Fruit fly (Drosophila melanogaster): ENCODE measurements around the gene CG46440.

CG46440 gene

dm6 chrX:15809255-15809654 is 48.4 kb downstream of the CG46440 start, which contains the start of gene CG8509:
Gene CG8509 (plus strand): TSS chrX:15809555.
- TF ChIP-seq cic (GFP tag; optimal IDR thresholded peaks at IDR 0.05) (no peak), Clk (GFP tag; optimal IDR thresholded peaks at IDR 0.05) (no peak), toe (GFP tag; optimal IDR thresholded peaks at IDR 0.05) (no peak), tj (GFP tag; optimal IDR thresholded peaks at IDR 0.05) (no peak), CG1620 (GFP tag; optimal IDR thresholded peaks at IDR 0.05) (no peak), ovo (GFP tag; optimal IDR thresholded peaks at IDR 0.05) (no peak), cnc (optimal IDR thresholded peaks at IDR 0.05) (no peak), CG7045 (GFP tag; optimal IDR thresholded peaks at IDR 0.05) (no peak)

DNA sequence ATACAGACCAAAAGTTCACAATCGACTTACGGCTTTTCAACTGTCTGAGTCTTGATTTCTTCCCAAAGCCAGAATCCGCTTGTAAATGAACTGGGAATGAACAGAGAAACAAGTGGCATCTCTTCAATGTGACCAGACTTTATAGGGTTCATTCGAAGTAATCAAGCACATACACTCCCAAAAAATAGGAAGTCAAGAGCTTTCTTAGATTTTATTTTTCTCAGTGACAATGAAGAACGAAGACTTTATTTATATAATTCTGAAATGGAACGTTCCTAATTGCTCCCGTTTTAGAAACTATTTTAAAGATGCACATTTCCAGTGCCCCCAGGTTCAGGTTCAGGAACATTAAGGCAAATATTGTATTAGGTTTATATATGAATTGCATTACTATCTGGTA is 49.7 kb downstream of the CG46440 start:
- no peak for TF ChIP-seq pad (GFP tag; optimal IDR thresholded peaks at IDR 0.05)
- TF ChIP-seq cic (GFP tag; optimal IDR thresholded peaks at IDR 0.05), result no peak
- TF ChIP-seq ovo (GFP tag; optimal IDR thresholded peaks at IDR 0.05), result no peak
- no peak for TF ChIP-seq Crg-1 (GFP tag; optimal IDR thresholded peaks at IDR 0.05)
- TF ChIP-seq CG33017 (tag; optimal IDR thresholded peaks at IDR 0.05), result no peak
- TF ChIP-seq CG1620 (GFP tag; optimal IDR thresholded peaks at IDR 0.05), result no peak
- no peak for TF ChIP-seq CG7045 (GFP tag; optimal IDR thresholded peaks at IDR 0.05)
- TF ChIP-seq Hr96 (GFP tag; optimal IDR thresholded peaks at IDR 0.05), result no peak
- no peak for TF ChIP-seq CG7101 (tag; optimal IDR thresholded peaks at IDR 0.05)
- no peak for TF ChIP-seq CG5204 (GFP tag; optimal IDR thresholded peaks at IDR 0.05)
- TF ChIP-seq cnc (optimal IDR thresholded peaks at IDR 0.05), result no peak
- no peak for TF ChIP-seq Mnt (GFP tag; optimal IDR thresholded peaks at IDR 0.05)
- no peak for TF ChIP-seq CG14711 (tag; optimal IDR thresholded peaks at IDR 0.05)
- TF ChIP-seq CG12768 (GFP tag; optimal IDR thresholded peaks at IDR 0.05), result no peak
- TF ChIP-seq toe (GFP tag; optimal IDR thresholded peaks at IDR 0.05), result no peak
- TF ChIP-seq bab1 (GFP tag; optimal IDR thresholded peaks at IDR 0.05), result no peak
- TF ChIP-seq tj (GFP tag; optimal IDR thresholded peaks at IDR 0.05), result no peak
- no peak for TF ChIP-seq CG11617 (GFP tag; optimal IDR thresholded peaks at IDR 0.05)
- no peak for TF ChIP-seq Clk (GFP tag; optimal IDR thresholded peaks at IDR 0.05)
- TF ChIP-seq kay (GFP tag; ENCODE audit: borderline replicate concordance), result no peak

- TF ChIP-seq ovo (GFP tag; optimal IDR thresholded peaks at IDR 0.05) (no peak), pad (GFP tag; optimal IDR thresholded peaks at IDR 0.05) (peak; percentile 42), tj (GFP tag; optimal IDR thresholded peaks at IDR 0.05) (peak; percentile 42)
Measured at dm6 chrX:15805523-15805922, 52.1 kb downstream of the CG46440 start.
